Worm (Caenorhabditis elegans) whole organism, early embryonic: ENCODE results near the gene Y102A5C.27.

Experiments
- B0310.2 ChIP-seq: sonication (generic microtip); optimal IDR thresholded peaks from 2 replicates; lab custom pipeline; 2016; ENCODE audit warnings: mild to moderate bottlenecking, missing genetic modification characterization, missing compliant biosample characterization
- F13C5.2 ChIP-seq: sonication (generic microtip); optimal IDR thresholded peaks from 2 replicates; lab custom pipeline; 2017; ENCODE audit warnings: mild to moderate bottlenecking, missing genetic modification characterization, inconsistent platforms, missing compliant biosample characterization
- aly-1 ChIP-seq: sonication (generic microtip); optimal IDR thresholded peaks from 2 replicates; lab custom pipeline; 2016; ENCODE audit warnings: missing genetic modification characterization, missing compliant biosample characterization
- ama-1 ChIP-seq: fragments of 150-350 bp; optimal IDR thresholded peaks from 2 replicates; lab custom pipeline; 2014
- ceh-13 ChIP-seq: fragments of 200-800 bp; sonication (Bioruptor generic); optimal IDR thresholded peaks from 2 replicates; lab custom pipeline; 2018; ENCODE audit warnings: mild to moderate bottlenecking, missing genetic modification characterization, missing compliant biosample characterization
- ceh-36 ChIP-seq: sonication (generic microtip); optimal IDR thresholded peaks from 2 replicates; lab custom pipeline; 2016; ENCODE audit warnings: missing genetic modification characterization, inconsistent platforms, missing compliant biosample characterization
- ets-7 ChIP-seq: sonication (generic microtip); optimal IDR thresholded peaks from 2 replicates; lab custom pipeline; 2016; ENCODE audit warnings: missing genotype, missing genetic modification characterization, missing compliant biosample characterization
- flt-1 ChIP-seq: fragments of 200-800 bp; sonication (Bioruptor generic); IDR thresholded peaks from 2 replicates; pipeline ENCODE4 v1.3.6; 2022; ENCODE audit warnings: missing genetic modification characterization, missing compliant biosample characterization
- hmbx-1 ChIP-seq: sonication (generic microtip); optimal IDR thresholded peaks from 2 replicates; lab custom pipeline; 2016; ENCODE audit warnings: mild to moderate bottlenecking, missing genetic modification characterization, missing compliant biosample characterization
- hmg-4 ChIP-seq: fragments of 200-800 bp; sonication (Bioruptor generic); optimal IDR thresholded peaks from 2 replicates; lab custom pipeline; 2018; ENCODE audit warnings: mild to moderate bottlenecking, missing genetic modification characterization, missing compliant biosample characterization
- hnd-1 ChIP-seq: sonication (generic microtip); optimal IDR thresholded peaks from 2 replicates; lab custom pipeline; 2016; ENCODE audit warnings: missing genetic modification characterization, missing compliant biosample characterization
- pes-1 ChIP-seq: fragments of 200-800 bp; sonication (Bioruptor generic); IDR thresholded peaks from 2 replicates; pipeline ENCODE4 v1.3.6; 2022; ENCODE audit warnings: missing genetic modification reagents, missing genetic modification characterization, missing compliant biosample characterization
- scrt-1 ChIP-seq: fragments of 200-800 bp; sonication (Bioruptor generic); IDR thresholded peaks from 2 replicates; pipeline ENCODE4 v1.3.6; 2022; ENCODE audit warnings: missing genetic modification characterization, missing compliant biosample characterization
- sea-1 ChIP-seq: fragments of 200-800 bp; sonication (Bioruptor generic); conservative IDR thresholded peaks from 2 replicates; pipeline ENCODE4 v1.3.6; 2022; ENCODE audit warnings: missing genetic modification characterization, missing compliant biosample characterization
- tbx-11 ChIP-seq: fragments of 200-800 bp; sonication (Bioruptor generic); IDR thresholded peaks from 2 replicates; pipeline ENCODE4 v1.3.6; 2022; ENCODE audit warnings: missing genetic modification characterization, missing compliant biosample characterization
- tbx-37 ChIP-seq: fragments of 200-800 bp; sonication (Bioruptor generic); conservative IDR thresholded peaks from 2 replicates; pipeline ENCODE4 v1.3.6; 2022; ENCODE audit warnings: missing genetic modification reagents, missing genetic modification characterization, missing compliant biosample characterization
- tra-4 ChIP-seq: sonication (generic microtip); optimal IDR thresholded peaks from 2 replicates; lab custom pipeline; 2017; ENCODE audit warnings: missing genetic modification characterization, missing compliant biosample characterization

Gene Y102A5C.27

ce11 chrV:17019690-17020089, 31.2 kb upstream of the Y102A5C.27 start, which contains the start of gene F49H6.17:
F49H6.17 (plus strand) TSS chrV:17019990.
- TF ChIP-seq B0310.2 (tag; lab: Kevin White, UChicago) = no peak
- TF ChIP-seq scrt-1 = no peak
- no peak for TF ChIP-seq ama-1
- TF ChIP-seq ceh-13 (GFP tag; lab: Kevin White, UChicago) = no peak
- TF ChIP-seq tbx-37 (GFP tag; lab: Robert Waterston, UW) = no peak
- no peak for TF ChIP-seq sea-1 (GFP tag; lab: Robert Waterston, UW)
- no peak for TF ChIP-seq hnd-1 (tag; lab: Kevin White, UChicago)
- no peak for TF ChIP-seq flt-1 (GFP tag; lab: Robert Waterston, UW)
- TF ChIP-seq ets-7 (tag; lab: Kevin White, UChicago) = no peak
- no peak for TF ChIP-seq aly-1 (tag; lab: Kevin White, UChicago)
- TF ChIP-seq hmg-4 = no peak
- no peak for TF ChIP-seq F13C5.2 (tag; lab: Kevin White, UChicago)
- TF ChIP-seq hmbx-1 (tag; lab: Kevin White, UChicago) = no peak
- no peak for TF ChIP-seq tra-4 (tag; lab: Kevin White, UChicago)
- TF ChIP-seq pes-1 = no peak
- no peak for TF ChIP-seq tbx-11 (GFP tag; lab: Robert Waterston, UW)
- TF ChIP-seq ceh-36 (tag; lab: Kevin White, UChicago) = no peak

ce11 chrV:17016787-17017186, 28.3 kb upstream of the Y102A5C.27 start, which contains the start of gene srh-97:
srh-97 (plus strand) TSS chrV:17017087.
- TF ChIP-seq scrt-1 = no peak
- no peak for TF ChIP-seq pes-1
- TF ChIP-seq ceh-13 (GFP tag; lab: Kevin White, UChicago) = no peak
- no peak for TF ChIP-seq flt-1 (GFP tag; lab: Robert Waterston, UW)
- TF ChIP-seq ets-7 (tag; lab: Kevin White, UChicago) = no peak
- no peak for TF ChIP-seq tbx-37 (GFP tag; lab: Robert Waterston, UW)

ce11 chrV:17014050-17014449, 25.5 kb upstream of the Y102A5C.27 start, which contains the start of gene clc-13:
clc-13 (plus strand) TSS chrV:17014408.
- no peak for TF ChIP-seq tbx-37 (GFP tag; lab: Robert Waterston, UW)
- no peak for TF ChIP-seq flt-1 (GFP tag; lab: Robert Waterston, UW)
- no peak for TF ChIP-seq ets-7 (tag; lab: Kevin White, UChicago)

- TF ChIP-seq aly-1 (tag; lab: Kevin White, UChicago) (no peak), tbx-11 (GFP tag; lab: Robert Waterston, UW) (no peak), tra-4 (tag; lab: Kevin White, UChicago) (no peak), hmg-4 (no peak), ceh-36 (tag; lab: Kevin White, UChicago) (no peak), B0310.2 (tag; lab: Kevin White, UChicago) (no peak), F13C5.2 (tag; lab: Kevin White, UChicago) (no peak), ets-7 (tag; lab: Kevin White, UChicago) (no peak), scrt-1 (no peak), tbx-37 (GFP tag; lab: Robert Waterston, UW) (no peak), ama-1 (no peak), pes-1 (no peak), hnd-1 (tag; lab: Kevin White, UChicago) (no peak)
These were observed 24.7 kb upstream of the Y102A5C.27 start, which contains the start of gene clec-241 for ce11 chrV:17013232-17013631. clec-241 (minus strand) TSS chrV:17013332.

ce11 chrV:17009342-17010064, 21.0 kb upstream of the Y102A5C.27 start, which contains the start of the genes clc-12 and clec-240:
clc-12 (minus strand) TSS chrV:17009388.
clec-240 (plus strand) TSS chrV:17010014.
- TF ChIP-seq B0310.2 (tag; lab: Kevin White, UChicago) = no peak
- TF ChIP-seq ceh-13 (GFP tag; lab: Kevin White, UChicago) = no peak
- TF ChIP-seq hnd-1 (tag; lab: Kevin White, UChicago) = no peak
- TF ChIP-seq F13C5.2 (tag; lab: Kevin White, UChicago) = no peak
- TF ChIP-seq flt-1 (GFP tag; lab: Robert Waterston, UW) = no peak
- no peak for TF ChIP-seq sea-1 (GFP tag; lab: Robert Waterston, UW)
- no peak for TF ChIP-seq ceh-36 (tag; lab: Kevin White, UChicago)
- TF ChIP-seq hmbx-1 (tag; lab: Kevin White, UChicago) = no peak
- TF ChIP-seq scrt-1 = no peak
- TF ChIP-seq tbx-11 (GFP tag; lab: Robert Waterston, UW) = no peak
- TF ChIP-seq tra-4 (tag; lab: Kevin White, UChicago) = no peak
- TF ChIP-seq tbx-37 (GFP tag; lab: Robert Waterston, UW) = no peak
- no peak for TF ChIP-seq ets-7 (tag; lab: Kevin White, UChicago)
- no peak for TF ChIP-seq ama-1
- TF ChIP-seq pes-1 = no peak
- no peak for TF ChIP-seq aly-1 (tag; lab: Kevin White, UChicago)
- no peak for TF ChIP-seq hmg-4

ce11 chrV:17008302-17008701, 19.8 kb upstream of the Y102A5C.27 start, which contains the start of gene sri-69:
sri-69 (minus strand) TSS chrV:17008402.
- TF ChIP-seq hmg-4 (no peak), B0310.2 (tag; lab: Kevin White, UChicago) (no peak), hmbx-1 (tag; lab: Kevin White, UChicago) (no peak), tbx-11 (GFP tag; lab: Robert Waterston, UW) (no peak), tbx-37 (GFP tag; lab: Robert Waterston, UW) (no peak), scrt-1 (no peak), sea-1 (GFP tag; lab: Robert Waterston, UW) (no peak), F13C5.2 (tag; lab: Kevin White, UChicago) (no peak), ceh-36 (tag; lab: Kevin White, UChicago) (no peak), tra-4 (tag; lab: Kevin White, UChicago) (no peak)

ce11 chrV:17005189-17005588, 16.7 kb upstream of the Y102A5C.27 start, which contains the start of gene srh-131:
srh-131 (plus strand) TSS chrV:17005489.
- no peak for TF ChIP-seq aly-1 (tag; lab: Kevin White, UChicago)
- no peak for TF ChIP-seq ets-7 (tag; lab: Kevin White, UChicago)
- no peak for TF ChIP-seq ama-1
- TF ChIP-seq hnd-1 (tag; lab: Kevin White, UChicago) = no peak
- TF ChIP-seq ceh-36 (tag; lab: Kevin White, UChicago) = no peak
- no peak for TF ChIP-seq flt-1 (GFP tag; lab: Robert Waterston, UW)
- TF ChIP-seq F13C5.2 (tag; lab: Kevin White, UChicago) = no peak
- no peak for TF ChIP-seq B0310.2 (tag; lab: Kevin White, UChicago)
- no peak for TF ChIP-seq ceh-13 (GFP tag; lab: Kevin White, UChicago)
- TF ChIP-seq hmg-4 = no peak
- TF ChIP-seq sea-1 (GFP tag; lab: Robert Waterston, UW) = no peak
- TF ChIP-seq hmbx-1 (tag; lab: Kevin White, UChicago) = no peak
- TF ChIP-seq tbx-11 (GFP tag; lab: Robert Waterston, UW) = no peak
- TF ChIP-seq scrt-1 = no peak
- TF ChIP-seq pes-1 = no peak
- TF ChIP-seq tra-4 (tag; lab: Kevin White, UChicago) = no peak
